Worm (Caenorhabditis elegans): ENCODE data around the gene srz-9.

ce11 chrIII:1288473-1289056, 24.8 kb downstream of the srz-9 start, which contains the start of gene fbxa-50:
- TF ChIP-seq tbx-11 (GFP tag; IDR thresholded peaks at IDR 0.05): no peak
- no peak for TF ChIP-seq hnd-1 (tag; optimal IDR thresholded peaks at IDR 0.05)
- TF ChIP-seq hmg-4 (GFP tag; optimal IDR thresholded peaks at IDR 0.05): no peak
- no peak for TF ChIP-seq ama-1 (optimal IDR thresholded peaks at IDR 0.05)
- no peak for TF ChIP-seq flt-1 (GFP tag; IDR thresholded peaks at IDR 0.05)
- no peak for TF ChIP-seq pes-1 (GFP tag; IDR thresholded peaks at IDR 0.05)
- no peak for TF ChIP-seq aly-1 (tag; optimal IDR thresholded peaks at IDR 0.05)
- TF ChIP-seq ets-7 (tag; optimal IDR thresholded peaks at IDR 0.05): no peak

Data from whole organism, early embryonic.